Fruit fly (Drosophila melanogaster) whole organism, embryonic: ENCODE data around the gene BG642163.

ENCODE experiments used
- Bgb ChIP-seq: fragments of 200-800 bp; sonication (Bioruptor generic); IDR thresholded peaks from 2 replicates; pipeline ENCODE4 v1.3.6; 2022; ENCODE audit warnings: missing biosample characterization, missing genetic modification characterization; ENCODE audit not compliant: partially characterized antibody
- CG1024 ChIP-seq: fragments of 200-800 bp; sonication (Bioruptor generic); IDR thresholded peaks from 2 replicates; pipeline ENCODE4 v1.3.6; 2022; ENCODE audit warnings: missing biosample characterization, missing genetic modification characterization
- CG10366 ChIP-seq: fragments of 200-800 bp; sonication (Bioruptor generic); IDR thresholded peaks from 2 replicates; pipeline ENCODE4 v1.3.6; 2022; ENCODE audit warnings: missing biosample characterization, missing genetic modification characterization
- CG10565 ChIP-seq: fragments of 200-800 bp; sonication (Bioruptor generic); optimal IDR thresholded peaks from 3 replicates; lab custom pipeline; 2016; ENCODE audit warnings: missing biosample characterization, mild to moderate bottlenecking, missing genetic modification characterization
- CG11456 ChIP-seq: fragments of 200-800 bp; sonication (Bioruptor generic); IDR thresholded peaks from 3 replicates; pipeline ENCODE4 v1.3.6; 2022; ENCODE audit warnings: missing biosample characterization, missing genetic modification characterization
- CG1233 ChIP-seq: fragments of 200-800 bp; sonication (Bioruptor generic); optimal IDR thresholded peaks from 4 replicates; lab custom pipeline; 2018; ENCODE audit warnings: missing biosample characterization, mild to moderate bottlenecking, missing genetic modification characterization
- CG12942 ChIP-seq: fragments of 200-800 bp; sonication (Bioruptor generic); optimal IDR thresholded peaks from 3 replicates; lab custom pipeline; 2016; ENCODE audit warnings: missing biosample characterization, missing genetic modification characterization
- CG13123 ChIP-seq: fragments of 200-800 bp; sonication (Bioruptor generic); optimal IDR thresholded peaks from 2 replicates; lab custom pipeline; 2016; ENCODE audit warnings: missing biosample characterization, missing genetic modification characterization
- CG13296 ChIP-seq: fragments of 200-800 bp; sonication (Bioruptor generic); optimal IDR thresholded peaks from 3 replicates; lab custom pipeline; 2018; ENCODE audit warnings: missing biosample characterization, mild to moderate bottlenecking, missing genetic modification characterization
- CG15696 ChIP-seq: fragments of 200-800 bp; sonication (Bioruptor generic); optimal IDR thresholded peaks from 2 replicates; lab custom pipeline; 2019; ENCODE audit warnings: missing biosample characterization, mild to moderate bottlenecking, missing genetic modification characterization, moderate library complexity
- CG1602 ChIP-seq: fragments of 200-800 bp; sonication (Bioruptor generic); optimal IDR thresholded peaks from 3 replicates; lab custom pipeline; 2016; ENCODE audit warnings: missing biosample characterization, missing genetic modification characterization
- CG1647 ChIP-seq: fragments of 200-800 bp; sonication (Bioruptor generic); optimal IDR thresholded peaks from 3 replicates; lab custom pipeline; 2016; ENCODE audit warnings: missing biosample characterization, missing genetic modification characterization
- CG1792 ChIP-seq: fragments of 200-800 bp; sonication (Bioruptor generic); optimal IDR thresholded peaks from 2 replicates; lab custom pipeline; 2016; ENCODE audit warnings: missing biosample characterization, missing genetic modification characterization
- CG42726 ChIP-seq: fragments of 200-800 bp; sonication (Bioruptor generic); IDR thresholded peaks from 2 replicates; pipeline ENCODE4 v1.3.6; 2022; ENCODE audit warnings: missing biosample characterization, missing genetic modification characterization; ENCODE audit not compliant: partially characterized antibody
- CG5180 ChIP-seq: fragments of 200-800 bp; sonication (Bioruptor generic); optimal IDR thresholded peaks from 3 replicates; lab custom pipeline; 2017; ENCODE audit warnings: missing biosample characterization, missing genetic modification characterization, mild to moderate bottlenecking, moderate library complexity, missing genetic modification reagents
- CG7372 ChIP-seq: fragments of 200-800 bp; sonication (Bioruptor generic); IDR thresholded peaks from 2 replicates; pipeline ENCODE4 v1.3.6; 2022; ENCODE audit warnings: missing biosample characterization, missing genetic modification characterization
- CG7556 ChIP-seq: fragments of 200-800 bp; sonication (Bioruptor generic); optimal IDR thresholded peaks from 2 replicates; lab custom pipeline; 2017; ENCODE audit warnings: missing biosample characterization, mild to moderate bottlenecking, missing genetic modification characterization
- CG9817 ChIP-seq: fragments of 200-800 bp; sonication (Bioruptor generic); optimal IDR thresholded peaks from 2 replicates; lab custom pipeline; 2018; ENCODE audit warnings: missing biosample characterization, mild to moderate bottlenecking, missing genetic modification characterization, moderate library complexity
- Dll ChIP-seq: fragments of 200-800 bp; sonication (Bioruptor generic); IDR thresholded peaks from 4 replicates; pipeline ENCODE4 v1.3.6; 2022; ENCODE audit warnings: missing biosample characterization, missing genetic modification characterization; ENCODE audit not compliant: partially characterized antibody
- Elba2 ChIP-seq: fragments of 200-800 bp; sonication (Bioruptor generic); optimal IDR thresholded peaks from 3 replicates; lab custom pipeline; 2016; ENCODE audit warnings: missing biosample characterization, missing genetic modification characterization
- Ets97D ChIP-seq: fragments of 200-800 bp; sonication (Bioruptor generic); optimal IDR thresholded peaks from 3 replicates; lab custom pipeline; 2016; ENCODE audit warnings: missing biosample characterization, missing genetic modification characterization
- Fer1 ChIP-seq: fragments of 200-800 bp; sonication (Bioruptor generic); optimal IDR thresholded peaks from 2 replicates; lab custom pipeline; 2017; ENCODE audit warnings: missing biosample characterization, mild to moderate bottlenecking, missing genetic modification characterization
- Fer3 ChIP-seq: fragments of 200-800 bp; sonication (Bioruptor generic); optimal IDR thresholded peaks from 2 replicates; lab custom pipeline; 2018; ENCODE audit warnings: missing biosample characterization, mild to moderate bottlenecking, missing genetic modification characterization, moderate library complexity
- Gug ChIP-seq: fragments of 200-800 bp; sonication (Bioruptor generic); IDR thresholded peaks from 4 replicates; pipeline ENCODE4 v1.3.6; 2022; ENCODE audit warnings: missing biosample characterization, missing genetic modification characterization
- Hand ChIP-seq: fragments of 200-800 bp; sonication (Bioruptor generic); optimal IDR thresholded peaks from 2 replicates; lab custom pipeline; 2017; ENCODE audit warnings: mild to moderate bottlenecking, missing biosample characterization, missing genetic modification reagents, missing genetic modification characterization
- Hr3 ChIP-seq: fragments of 200-800 bp; sonication (Bioruptor generic); optimal IDR thresholded peaks from 3 replicates; lab custom pipeline; 2016; ENCODE audit warnings: missing biosample characterization, missing genetic modification characterization
- Hr51 ChIP-seq, 2 experiments: fragments of 200-800 bp; sonication (Bioruptor generic); optimal IDR thresholded peaks; 2 replicates in 1 of 2; 3 replicates in 1 of 2; lab custom pipeline; 2016 to 2018; ENCODE audit warnings: missing biosample characterization in 2 of 2, missing genetic modification characterization in 2 of 2, mild to moderate bottlenecking in 1 of 2, moderate library complexity in 1 of 2
- Hr78 ChIP-seq, 2 experiments: fragments of 200-800 bp in 1 of 2; fragments of >200 bp in 1 of 2; sonication (Bioruptor generic) in 1 of 2; optimal IDR thresholded peaks; 2 replicates each; lab custom pipeline; 2017 to 2019; ENCODE audit warnings: missing biosample characterization in 2 of 2, missing genetic modification characterization in 2 of 2, mild to moderate bottlenecking in 1 of 2, moderate library complexity in 1 of 2
- Nf-YA ChIP-seq: fragments of 200-800 bp; sonication (Bioruptor generic); IDR thresholded peaks from 2 replicates; pipeline ENCODE4 v1.3.6; 2022; ENCODE audit warnings: missing biosample characterization, missing genetic modification characterization
- Tbp ChIP-seq: fragments of >200 bp; optimal IDR thresholded peaks from 2 replicates; lab custom pipeline; 2018; ENCODE audit warnings: missing biosample characterization, missing genetic modification characterization
- YL-1 ChIP-seq: fragments of 200-800 bp; sonication (Bioruptor generic); optimal IDR thresholded peaks from 3 replicates; lab custom pipeline; 2017; ENCODE audit warnings: missing biosample characterization, mild to moderate bottlenecking, missing genetic modification characterization
- ab ChIP-seq: fragments of 200-800 bp; sonication (Bioruptor generic); optimal IDR thresholded peaks from 2 replicates; lab custom pipeline; 2016; ENCODE audit warnings: missing biosample characterization, missing genetic modification characterization
- amos ChIP-seq: fragments of 200-800 bp; sonication (Bioruptor generic); IDR thresholded peaks from 2 replicates; pipeline ENCODE4 v1.3.6; 2022; ENCODE audit warnings: missing biosample characterization, missing genetic modification characterization; ENCODE audit not compliant: partially characterized antibody
- bcd ChIP-seq: fragments of 200-800 bp; sonication (Bioruptor generic); optimal IDR thresholded peaks from 2 replicates; lab custom pipeline; 2017; ENCODE audit warnings: missing biosample characterization, mild to moderate bottlenecking, missing genetic modification characterization
- chif ChIP-seq, 2 experiments: fragments of 200-800 bp; sonication (Bioruptor generic); optimal IDR thresholded peaks; 3 replicates each; lab custom pipeline; 2016; ENCODE audit warnings: missing biosample characterization in 2 of 2, missing genetic modification characterization in 2 of 2
- cwo ChIP-seq: fragments of 200-800 bp; sonication (Bioruptor generic); optimal IDR thresholded peaks from 3 replicates; lab custom pipeline; 2017; ENCODE audit warnings: missing biosample characterization, missing genetic modification characterization, mild to moderate bottlenecking, moderate library complexity, missing genetic modification reagents
- dan ChIP-seq: fragments of 200-800 bp; sonication (Bioruptor generic); IDR thresholded peaks from 2 replicates; pipeline ENCODE4 v1.3.6; 2022; ENCODE audit warnings: missing biosample characterization, missing genetic modification characterization
- dmrt11E ChIP-seq: fragments of 200-800 bp; sonication (Bioruptor generic); optimal IDR thresholded peaks from 3 replicates; lab custom pipeline; 2018; ENCODE audit warnings: missing biosample characterization, mild to moderate bottlenecking, missing genetic modification characterization, moderate library complexity
- eyg ChIP-seq: fragments of 200-800 bp; sonication (Bioruptor generic); optimal IDR thresholded peaks from 3 replicates; lab custom pipeline; 2016; ENCODE audit warnings: missing biosample characterization, missing genetic modification characterization
- fu2 ChIP-seq: fragments of 200-800 bp; sonication (Bioruptor generic); optimal IDR thresholded peaks from 2 replicates; lab custom pipeline; 2016; ENCODE audit warnings: missing biosample characterization, missing genetic modification characterization
- gem ChIP-seq: fragments of 200-800 bp; sonication (Bioruptor generic); optimal IDR thresholded peaks from 2 replicates; lab custom pipeline; 2019; ENCODE audit warnings: missing biosample characterization, mild to moderate bottlenecking, missing genetic modification characterization, moderate library complexity
- jigr1 ChIP-seq: fragments of 200-800 bp; sonication (Bioruptor generic); IDR thresholded peaks from 3 replicates; pipeline ENCODE4 v1.3.6; 2022; ENCODE audit warnings: missing biosample characterization, missing genetic modification characterization
- mam ChIP-seq: fragments of 200-800 bp; sonication (Bioruptor generic); optimal IDR thresholded peaks from 3 replicates; lab custom pipeline; 2016; ENCODE audit warnings: missing biosample characterization, missing genetic modification characterization
- scrt ChIP-seq: fragments of 200-800 bp; sonication (Bioruptor generic); optimal IDR thresholded peaks from 2 replicates; lab custom pipeline; 2018; ENCODE audit warnings: missing biosample characterization, mild to moderate bottlenecking, missing genetic modification characterization, moderate library complexity
- sens ChIP-seq: fragments of 200-800 bp; sonication (Bioruptor generic); peaks from one replicate; lab custom pipeline; 2016; ENCODE audit warnings: missing biosample characterization, missing genetic modification characterization
- slou ChIP-seq: fragments of 200-800 bp; sonication (Bioruptor generic); optimal IDR thresholded peaks from 3 replicates; lab custom pipeline; 2016; ENCODE audit warnings: missing biosample characterization, missing genetic modification characterization
- tio ChIP-seq: fragments of 200-800 bp; sonication (Bioruptor generic); optimal IDR thresholded peaks from 2 replicates; lab custom pipeline; 2017; ENCODE audit warnings: missing biosample characterization, missing genetic modification characterization, inconsistent platforms
- ttk ChIP-seq: fragments of 200-800 bp; sonication (Bioruptor generic); IDR thresholded peaks from 2 replicates; pipeline ENCODE4 v2.1.2; 2022; ENCODE audit warnings: missing biosample characterization, missing genetic modification characterization
- zen2 ChIP-seq: fragments of 200-800 bp; sonication (Bioruptor generic); IDR thresholded peaks from 3 replicates; pipeline ENCODE4 v1.3.6; 2022; ENCODE audit warnings: missing biosample characterization, missing genetic modification characterization; ENCODE audit not compliant: partially characterized antibody
- zfh1 ChIP-seq: fragments of 200-800 bp; sonication (Bioruptor generic); IDR thresholded peaks from 3 replicates; pipeline ENCODE4 v1.3.6; 2022; ENCODE audit warnings: missing biosample characterization, missing genetic modification characterization

Gene BG642163

DNA sequence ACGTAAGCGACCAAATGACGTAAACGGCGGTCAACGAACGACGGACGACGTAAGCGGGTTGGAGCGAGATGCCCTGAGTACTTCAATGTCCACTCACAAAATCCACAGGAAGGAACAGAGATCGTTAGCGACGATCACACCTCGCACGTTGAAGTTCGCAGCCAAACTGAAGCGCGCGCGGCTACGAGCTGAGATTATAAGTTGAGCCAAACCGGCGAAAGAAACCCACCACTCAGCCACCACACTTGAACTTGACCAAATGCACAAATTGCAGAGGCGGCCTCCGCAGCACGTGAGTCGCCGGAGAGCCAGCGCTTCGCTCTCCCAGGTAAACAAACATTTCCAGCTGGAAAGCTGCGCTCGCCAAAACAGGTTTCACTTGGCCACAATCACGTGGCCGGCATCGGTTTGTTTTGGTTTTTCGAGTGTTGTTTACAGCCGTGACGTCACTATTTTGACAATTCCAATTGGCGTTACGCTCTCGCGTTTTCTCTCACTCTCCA, 26.9 kb upstream of the BG642163 start, which contains the start of gene dpy (continued):
- TF ChIP-seq CG7372 (GFP tag; lab: Robert Waterston, UW) = no peak
- no peak for TF ChIP-seq CG13296
- no peak for TF ChIP-seq gem (tag; lab: Kevin White, UChicago)
- TF ChIP-seq Tbp (GFP tag; lab: Kevin White, UChicago) = no peak
- TF ChIP-seq CG42726 = peak; percentile 63; the same call in 1 of the 2 replicates
- TF ChIP-seq zen2 (GFP tag; lab: Robert Waterston, UW) = peak; percentile 20; the same call in 1 of the 3 replicates
- TF ChIP-seq dmrt11E (tag; lab: Kevin White, UChicago) = no peak
- TF ChIP-seq amos (GFP tag; lab: Robert Waterston, UW) = peak; percentile 11; the same call in 1 of the 2 replicates
- no peak for TF ChIP-seq Gug (GFP tag; lab: Robert Waterston, UW)
- no peak for TF ChIP-seq Hr3 (GFP tag; lab: Kevin White, UChicago)
- TF ChIP-seq fu2 (GFP tag; lab: Kevin White, UChicago) = no peak
- no peak for TF ChIP-seq tio
- TF ChIP-seq cwo (GFP tag; lab: Kevin White, UChicago) = peak; percentile 98
- TF ChIP-seq ab (GFP tag; lab: Kevin White, UChicago) = no peak
- peak; percentile 36 for TF ChIP-seq CG5180
- TF ChIP-seq chif (GFP tag; optimal IDR thresholded peaks at IDR 0.05; lab: Kevin White, UChicago) = no peak
- peak; percentile 75 for TF ChIP-seq sens (GFP tag; lab: Kevin White, UChicago)
- TF ChIP-seq Ets97D = no peak
- no peak for TF ChIP-seq CG10366 (GFP tag; lab: Robert Waterston, UW)
- no peak for TF ChIP-seq jigr1
- TF ChIP-seq Hr51 (GFP tag; optimal IDR thresholded peaks at IDR 0.05; lab: Kevin White, UChicago) = no peak
- TF ChIP-seq zfh1 (GFP tag; lab: Robert Waterston, UW) = no peak
- no peak for TF ChIP-seq CG13123
- TF ChIP-seq slou (GFP tag; lab: Kevin White, UChicago) = no peak
- no peak for TF ChIP-seq CG1024 (GFP tag; lab: Robert Waterston, UW)
- peak; percentile 92 for TF ChIP-seq Elba2
- TF ChIP-seq CG1602 (GFP tag; lab: Kevin White, UChicago) = no peak
- no peak for TF ChIP-seq CG12942
- TF ChIP-seq bcd (GFP tag; lab: Kevin White, UChicago) = no peak
- no peak for TF ChIP-seq CG11456 (GFP tag; lab: Robert Waterston, UW)
- no peak for TF ChIP-seq CG1647 (GFP tag; lab: Kevin White, UChicago)
- no peak for TF ChIP-seq CG7556 (GFP tag; lab: Kevin White, UChicago)
- no peak for TF ChIP-seq Fer3
- no peak for TF ChIP-seq Hand
- peak in 1 of 2 experiments; percentile 25 for TF ChIP-seq Hr78 (GFP tag; optimal IDR thresholded peaks at IDR 0.05; lab: Kevin White, UChicago)
- TF ChIP-seq CG15696 (tag; lab: Kevin White, UChicago) = no peak
- TF ChIP-seq dan (GFP tag; lab: Robert Waterston, UW) = no peak
- TF ChIP-seq CG1233 (GFP tag; lab: Kevin White, UChicago) = no peak
- TF ChIP-seq scrt (GFP tag; lab: Kevin White, UChicago) = no peak
- peak; percentile 34; the same call in 1 of the 2 replicates for TF ChIP-seq Bgb (GFP tag; lab: Robert Waterston, UW)
- no peak for TF ChIP-seq mam (GFP tag; lab: Kevin White, UChicago)
- TF ChIP-seq CG10565 (GFP tag; lab: Kevin White, UChicago) = no peak
- no peak for TF ChIP-seq Dll
- no peak for TF ChIP-seq Nf-YA (GFP tag; lab: Robert Waterston, UW)
- TF ChIP-seq CG9817 (tag; lab: Kevin White, UChicago) = no peak
- TF ChIP-seq YL-1 = no peak
- TF ChIP-seq Fer1 (GFP tag; lab: Kevin White, UChicago) = no peak
- TF ChIP-seq ttk (GFP tag; lab: Robert Waterston, UW) = no peak
- TF ChIP-seq CG1792 (GFP tag; lab: Kevin White, UChicago) = no peak
- no peak for TF ChIP-seq eyg (GFP tag; lab: Kevin White, UChicago)
